Fruit fly (Drosophila melanogaster) whole organism, embryonic: Measurements from ENCODE around the gene Gcna.
A peak's percentile ranks its signal among the peaks of the same experiment; 100 is the strongest.

Experiments
- Atf-2 ChIP-seq: fragments of 200-800 bp; sonication (Bioruptor generic); optimal IDR thresholded peaks from 2 replicates; lab custom pipeline; 2016; ENCODE audit warnings: missing biosample characterization, missing genetic modification characterization
- Bgb ChIP-seq: fragments of 200-800 bp; sonication (Bioruptor generic); IDR thresholded peaks from 2 replicates; pipeline ENCODE4 v1.3.6; 2022; ENCODE audit warnings: missing biosample characterization, missing genetic modification characterization; ENCODE audit not compliant: partially characterized antibody
- CG11085 ChIP-seq: fragments of 200-800 bp; sonication (Bioruptor generic); IDR thresholded peaks from 2 replicates; pipeline ENCODE4 v1.3.6; 2022; ENCODE audit warnings: missing biosample characterization, missing genetic modification characterization
- CG12299 ChIP-seq: fragments of 200-800 bp; sonication (Bioruptor generic); optimal IDR thresholded peaks from 2 replicates; lab custom pipeline; 2018; ENCODE audit warnings: missing biosample characterization, mild to moderate bottlenecking, missing genetic modification characterization
- CG13287 ChIP-seq: fragments of 200-800 bp; sonication (Bioruptor generic); IDR thresholded peaks from 2 replicates; pipeline ENCODE4 v1.3.6; 2022; ENCODE audit warnings: missing biosample characterization, missing genetic modification characterization; ENCODE audit not compliant: partially characterized antibody
- CG14014 ChIP-seq: fragments of 200-800 bp; sonication (Bioruptor generic); IDR thresholded peaks from 2 replicates; pipeline ENCODE4 v1.3.6; 2022; ENCODE audit warnings: missing biosample characterization, missing genetic modification characterization
- CG15011 ChIP-seq: fragments of 200-800 bp; sonication (Bioruptor generic); optimal IDR thresholded peaks from 3 replicates; lab custom pipeline; 2018; ENCODE audit warnings: missing biosample characterization, mild to moderate bottlenecking, missing genetic modification characterization
- CG1529 ChIP-seq: fragments of 200-800 bp; sonication (Bioruptor generic); optimal IDR thresholded peaks from 3 replicates; lab custom pipeline; 2018; ENCODE audit warnings: missing biosample characterization, missing genetic modification characterization
- CG16779 ChIP-seq: fragments of 200-800 bp; sonication (Bioruptor generic); IDR thresholded peaks from 2 replicates; pipeline ENCODE4 v1.3.6; 2022; ENCODE audit warnings: missing biosample characterization, missing genetic modification characterization
- CG17385 ChIP-seq: fragments of 200-800 bp; sonication (Bioruptor generic); optimal IDR thresholded peaks from 3 replicates; lab custom pipeline; 2018; ENCODE audit warnings: missing biosample characterization, mild to moderate bottlenecking, missing genetic modification characterization
- CG17829 ChIP-seq: fragments of 200-800 bp; optimal IDR thresholded peaks from 2 replicates; lab custom pipeline; 2019; ENCODE audit warnings: missing biosample characterization, mild to moderate bottlenecking, missing genetic modification characterization, moderate library complexity
- CG1792 ChIP-seq: fragments of 200-800 bp; sonication (Bioruptor generic); optimal IDR thresholded peaks from 2 replicates; lab custom pipeline; 2016; ENCODE audit warnings: missing biosample characterization, missing genetic modification characterization
- CG3407 ChIP-seq: fragments of 200-800 bp; sonication (Bioruptor generic); optimal IDR thresholded peaks from 2 replicates; lab custom pipeline; 2018; ENCODE audit warnings: missing biosample characterization, mild to moderate bottlenecking, missing genetic modification characterization
- CG34422 ChIP-seq: fragments of 200-800 bp; sonication (Bioruptor generic); IDR thresholded peaks from 3 replicates; pipeline ENCODE4 v1.3.6; 2022; ENCODE audit warnings: missing biosample characterization, missing genetic modification characterization
- CG6791 ChIP-seq: fragments of 200-800 bp; sonication (Bioruptor generic); IDR thresholded peaks from 3 replicates; pipeline ENCODE4 v1.3.6; 2022; ENCODE audit warnings: missing biosample characterization, missing genetic modification characterization; ENCODE audit not compliant: partially characterized antibody
- CG7786 ChIP-seq: fragments of 200-800 bp; sonication (Bioruptor generic); optimal IDR thresholded peaks from 2 replicates; lab custom pipeline; 2016; ENCODE audit warnings: missing biosample characterization, missing genetic modification characterization
- CG7987 ChIP-seq: fragments of 200-800 bp; sonication (Bioruptor generic); optimal IDR thresholded peaks from 2 replicates; lab custom pipeline; 2018; ENCODE audit warnings: missing biosample characterization, mild to moderate bottlenecking, missing genetic modification characterization, moderate library complexity
- CG8765 ChIP-seq: fragments of 200-800 bp; sonication (Bioruptor generic); IDR thresholded peaks from 2 replicates; pipeline ENCODE4 v1.3.6; 2022; ENCODE audit warnings: missing biosample characterization, missing genetic modification characterization
- CG8924 ChIP-seq: fragments of 200-800 bp; optimal IDR thresholded peaks from 3 replicates; lab custom pipeline; 2019; ENCODE audit warnings: missing biosample characterization, mild to moderate bottlenecking, missing genetic modification characterization, moderate library complexity
- CTCF ChIP-seq: fragments of 200-800 bp; sonication (Bioruptor generic); optimal IDR thresholded peaks from 2 replicates; lab custom pipeline; 2017; ENCODE audit warnings: missing biosample characterization, mild to moderate bottlenecking, missing genetic modification characterization, moderate library complexity
- D ChIP-seq, 2 experiments: fragments of 200-800 bp in 1 of 2; fragments of >200 bp in 1 of 2; sonication (Bioruptor generic) in 1 of 2; optimal IDR thresholded peaks; 2 replicates in 1 of 2; 3 replicates in 1 of 2; lab custom pipeline; 2017; ENCODE audit warnings: mild to moderate bottlenecking in 1 of 2, missing biosample characterization in 1 of 2, missing genetic modification characterization in 1 of 2, missing genetic modification reagents in 1 of 2
- Deaf1 ChIP-seq: fragments of 200-800 bp; optimal IDR thresholded peaks from 3 replicates; lab custom pipeline; 2019; ENCODE audit warnings: missing biosample characterization, mild to moderate bottlenecking, missing genetic modification characterization, moderate library complexity
- E2f2 ChIP-seq: fragments of 200-800 bp; sonication (Bioruptor generic); IDR thresholded peaks from 2 replicates; pipeline ENCODE4 v1.3.6; 2022; ENCODE audit warnings: missing biosample characterization, missing genetic modification characterization
- Elba2 ChIP-seq: fragments of 200-800 bp; sonication (Bioruptor generic); optimal IDR thresholded peaks from 3 replicates; lab custom pipeline; 2016; ENCODE audit warnings: missing biosample characterization, missing genetic modification characterization
- Fer3 ChIP-seq: fragments of 200-800 bp; sonication (Bioruptor generic); optimal IDR thresholded peaks from 2 replicates; lab custom pipeline; 2018; ENCODE audit warnings: missing biosample characterization, mild to moderate bottlenecking, missing genetic modification characterization, moderate library complexity
- Gsc ChIP-seq: fragments of 200-800 bp; sonication (Bioruptor generic); IDR thresholded peaks from 2 replicates; pipeline ENCODE4 v1.3.6; 2022; ENCODE audit warnings: missing biosample characterization, missing genetic modification characterization
- Gug ChIP-seq: fragments of 200-800 bp; sonication (Bioruptor generic); IDR thresholded peaks from 4 replicates; pipeline ENCODE4 v1.3.6; 2022; ENCODE audit warnings: missing biosample characterization, missing genetic modification characterization
- Lhr ChIP-seq: fragments of 200-800 bp; sonication (Bioruptor generic); optimal IDR thresholded peaks from 3 replicates; lab custom pipeline; 2017; ENCODE audit warnings: mild to moderate bottlenecking, missing biosample characterization, missing genetic modification reagents, missing genetic modification characterization
- Mad ChIP-seq: fragments of 200-800 bp; sonication (Bioruptor generic); optimal IDR thresholded peaks from 2 replicates; lab custom pipeline; 2016; ENCODE audit warnings: missing biosample characterization, missing genetic modification characterization
- Med ChIP-seq: fragments of 200-800 bp; sonication (Bioruptor generic); peaks from one replicate; lab custom pipeline; 2016; ENCODE audit warnings: missing biosample characterization, missing genetic modification characterization, mild to moderate bottlenecking, inconsistent platforms, moderate library complexity
- Myb ChIP-seq: fragments of 200-800 bp; sonication (Bioruptor generic); optimal IDR thresholded peaks from 2 replicates; lab custom pipeline; 2016; ENCODE audit warnings: missing biosample characterization, missing genetic modification characterization
- Pdp1 ChIP-seq, 2 experiments: fragments of 200-800 bp; sonication (Bioruptor generic); optimal IDR thresholded peaks; 3 replicates each; lab custom pipeline; 2016; ENCODE audit warnings: missing biosample characterization in 2 of 2, missing genetic modification characterization in 2 of 2, mild to moderate bottlenecking in 1 of 2, moderate library complexity in 1 of 2
- Usf ChIP-seq: fragments of 200-800 bp; sonication (Bioruptor generic); optimal IDR thresholded peaks from 2 replicates; lab custom pipeline; 2017; ENCODE audit warnings: missing genotype, missing biosample characterization, missing genetic modification characterization
- YL-1 ChIP-seq: fragments of 200-800 bp; sonication (Bioruptor generic); optimal IDR thresholded peaks from 3 replicates; lab custom pipeline; 2017; ENCODE audit warnings: missing biosample characterization, mild to moderate bottlenecking, missing genetic modification characterization
- ac ChIP-seq: fragments of 200-800 bp; sonication (Bioruptor generic); optimal IDR thresholded peaks from 3 replicates; lab custom pipeline; 2017; ENCODE audit warnings: missing biosample characterization, mild to moderate bottlenecking, missing genetic modification characterization
- ap ChIP-seq: fragments of 200-800 bp; sonication (Bioruptor generic); IDR thresholded peaks from 2 replicates; pipeline ENCODE4 v1.3.6; 2022; ENCODE audit warnings: missing biosample characterization, missing genetic modification characterization
- crc ChIP-seq: fragments of 200-800 bp; sonication (Bioruptor generic); optimal IDR thresholded peaks from 2 replicates; lab custom pipeline; 2016; ENCODE audit warnings: missing biosample characterization, missing genetic modification characterization
- en ChIP-seq: fragments of 200-800 bp; sonication (Bioruptor generic); optimal IDR thresholded peaks from 2 replicates; lab custom pipeline; 2016; ENCODE audit warnings: missing biosample characterization, missing genetic modification characterization
- fru ChIP-seq: fragments of >200 bp; optimal IDR thresholded peaks from 2 replicates; lab custom pipeline; 2017
- gfzf ChIP-seq: fragments of 200-800 bp; sonication (Bioruptor generic); optimal IDR thresholded peaks from 2 replicates; lab custom pipeline; 2016; ENCODE audit warnings: missing biosample characterization, mild to moderate bottlenecking, missing genetic modification characterization, moderate library complexity
- inv ChIP-seq: fragments of 200-800 bp; sonication (Bioruptor generic); IDR thresholded peaks from 2 replicates; pipeline ENCODE4 v1.3.6; 2022; ENCODE audit warnings: missing biosample characterization, missing genetic modification characterization; ENCODE audit not compliant: partially characterized antibody
- kah ChIP-seq: fragments of 200-800 bp; sonication (Bioruptor generic); optimal IDR thresholded peaks from 2 replicates; lab custom pipeline; 2018; ENCODE audit warnings: missing biosample characterization, mild to moderate bottlenecking, missing genetic modification characterization
- kay ChIP-seq: fragments of 200-800 bp; sonication (Bioruptor generic); optimal IDR thresholded peaks from 2 replicates; lab custom pipeline; 2016; ENCODE audit warnings: missing biosample characterization, missing genetic modification characterization
- kni ChIP-seq: fragments of 200-800 bp; sonication (Bioruptor generic); optimal IDR thresholded peaks from 3 replicates; lab custom pipeline; 2017; ENCODE audit warnings: mild to moderate bottlenecking, missing biosample characterization, missing genetic modification reagents, missing genetic modification characterization
- lmd ChIP-seq: fragments of 200-800 bp; sonication (Bioruptor generic); IDR thresholded peaks from 2 replicates; pipeline ENCODE4 v1.3.6; 2022; ENCODE audit warnings: missing biosample characterization, missing genetic modification characterization
- odd ChIP-seq: fragments of 200-800 bp; sonication (Bioruptor generic); optimal IDR thresholded peaks from 2 replicates; lab custom pipeline; 2017; ENCODE audit warnings: missing biosample characterization, mild to moderate bottlenecking, missing genetic modification characterization
- peb ChIP-seq: fragments of 200-800 bp; sonication (Bioruptor generic); IDR thresholded peaks from 2 replicates; pipeline ENCODE4 v1.3.6; 2022; ENCODE audit warnings: missing biosample characterization, missing genetic modification characterization
- pnt ChIP-seq: fragments of 200-800 bp; sonication (Bioruptor generic); optimal IDR thresholded peaks from 3 replicates; lab custom pipeline; 2016; ENCODE audit warnings: missing biosample characterization, missing genetic modification characterization
- ranshi ChIP-seq: fragments of 200-800 bp; sonication (Bioruptor generic); IDR thresholded peaks from 2 replicates; pipeline ENCODE4 v1.3.6; 2022; ENCODE audit warnings: missing biosample characterization, missing genetic modification characterization
- ro ChIP-seq: fragments of 200-800 bp; sonication (Bioruptor generic); IDR thresholded peaks from 2 replicates; pipeline ENCODE4 v1.3.6; 2022; ENCODE audit warnings: missing biosample characterization, missing genetic modification characterization
- stwl ChIP-seq: fragments of 200-800 bp; sonication (Bioruptor generic); optimal IDR thresholded peaks from 3 replicates; lab custom pipeline; 2018; ENCODE audit warnings: missing biosample characterization, mild to moderate bottlenecking, missing genetic modification characterization, moderate library complexity

Gene Gcna

dm6 chrX:1880139-1880556 lies 14.5 kb upstream of the Gcna start, which contains the start of gene Coa8 (continued):
- TF ChIP-seq Usf (GFP tag; lab: Kevin White, UChicago) (no peak), peb (GFP tag; lab: Robert Waterston, UW) (no peak), pnt (GFP tag; lab: Kevin White, UChicago) (peak; percentile 12), Fer3 (tag; lab: Kevin White, UChicago) (peak; percentile 24), CG17385 (GFP tag; lab: Kevin White, UChicago) (peak; percentile 31), CG7987 (GFP tag; lab: Kevin White, UChicago) (no peak), en (GFP tag; lab: Kevin White, UChicago) (no peak), CTCF (GFP tag; lab: Kevin White, UChicago) (no peak), CG12299 (peak; percentile 36), stwl (no peak), CG1792 (GFP tag; lab: Kevin White, UChicago) (no peak), CG6791 (peak; percentile 30; the same call in 1 of the 3 replicates), ap (GFP tag; lab: Robert Waterston, UW) (no peak), CG34422 (0 out of 3 replicates have a peak, but pooled peaks have one; percentile 47), Gsc (no peak), CG7786 (peak; percentile 22), CG14014 (0 out of 2 replicates have a peak, but pooled peaks have one; percentile 30), ranshi (GFP tag; lab: Robert Waterston, UW) (peak; percentile 54; the same call in 1 of the 2 replicates), Pdp1 (GFP tag; optimal IDR thresholded peaks at IDR 0.05; lab: Kevin White, UChicago) (peak; percentile 49 to 75), D (optimal IDR thresholded peaks at IDR 0.05; lab: Kevin White, UChicago) (no peak), D (GFP tag; optimal IDR thresholded peaks at IDR 0.05; lab: Kevin White, UChicago) (no peak), CG11085 (GFP tag; lab: Robert Waterston, UW) (0 out of 2 replicates have a peak, but pooled peaks have one; percentile 14), Elba2 (GFP tag; lab: Kevin White, UChicago) (peak; percentile 22), CG3407 (GFP tag; lab: Kevin White, UChicago) (no peak), Myb (GFP tag; lab: Kevin White, UChicago) (peak; percentile 26), CG13287 (GFP tag; lab: Robert Waterston, UW) (peak; percentile 54), crc (no peak), Mad (GFP tag; lab: Kevin White, UChicago) (peak; percentile 15), ro (no peak), kay (GFP tag; lab: Kevin White, UChicago) (no peak), kah (no peak), CG16779 (GFP tag; lab: Robert Waterston, UW) (no peak), lmd (GFP tag; lab: Robert Waterston, UW) (peak; percentile 50; the same call in 1 of the 2 replicates), Atf-2 (GFP tag; lab: Kevin White, UChicago) (no peak), CG8924 (tag; lab: Kevin White, UChicago) (peak; percentile 7), Deaf1 (tag; lab: Kevin White, UChicago) (no peak), CG15011 (GFP tag; lab: Kevin White, UChicago) (no peak), YL-1 (GFP tag; lab: Kevin White, UChicago) (peak; percentile 10), CG8765 (GFP tag; lab: Robert Waterston, UW) (no peak), E2f2 (0 out of 2 replicates have a peak, but pooled peaks have one; percentile 18), fru (lab: Kevin White, UChicago) (no peak), kni (no peak), CG1529 (GFP tag; lab: Kevin White, UChicago) (no peak), Lhr (peak; percentile 31), ac (GFP tag; lab: Kevin White, UChicago) (no peak), CG17829 (tag; lab: Kevin White, UChicago) (peak; percentile 9), Bgb (peak; percentile 39; the same call in 1 of the 2 replicates), Med (GFP tag; lab: Kevin White, UChicago) (peak; percentile 89), gfzf (GFP tag; lab: Kevin White, UChicago) (peak; percentile 69), odd (no peak), inv (GFP tag; lab: Robert Waterston, UW) (peak; percentile 37), Gug (peak; percentile 37; the same call in 2 of the 4 replicates)
